Fruit fly (Drosophila melanogaster) whole organism, embryonic: ENCODE measurements around the gene CG46440.

Experiments
- Asciz ChIP-seq: fragments of 200-800 bp; sonication (Bioruptor generic); optimal IDR thresholded peaks from 2 replicates; lab custom pipeline; 2017; ENCODE audit warnings: missing biosample characterization, mild to moderate bottlenecking, missing genetic modification characterization, missing genetic modification reagents
- BtbVII ChIP-seq: fragments of 200-800 bp; sonication (Bioruptor generic); optimal IDR thresholded peaks from 3 replicates; lab custom pipeline; 2017; ENCODE audit warnings: missing biosample characterization, mild to moderate bottlenecking, missing genetic modification characterization
- CG10274 ChIP-seq: fragments of 200-800 bp; sonication (Bioruptor generic); optimal IDR thresholded peaks from 3 replicates; lab custom pipeline; 2017; ENCODE audit warnings: missing biosample characterization, mild to moderate bottlenecking, missing genetic modification characterization
- CG10431 ChIP-seq: fragments of 200-800 bp; sonication (Bioruptor generic); optimal IDR thresholded peaks from 3 replicates; lab custom pipeline; 2018; ENCODE audit warnings: missing biosample characterization, mild to moderate bottlenecking, missing genetic modification characterization
- CG11247 ChIP-seq: fragments of 200-800 bp; sonication (Bioruptor generic); IDR thresholded peaks from 2 replicates; pipeline ENCODE4 v1.3.6; 2022; ENCODE audit warnings: missing biosample characterization, missing genetic modification characterization
- CG14050 ChIP-seq: fragments of 200-800 bp; sonication (Bioruptor generic); IDR thresholded peaks from 3 replicates; pipeline ENCODE4 v1.3.6; 2022; ENCODE audit warnings: missing biosample characterization, missing genetic modification characterization
- CG14965 ChIP-seq: fragments of 200-800 bp; sonication (Bioruptor generic); optimal IDR thresholded peaks from 2 replicates; lab custom pipeline; 2016; ENCODE audit warnings: missing biosample characterization, missing genetic modification characterization, borderline replicate concordance
- CG17359 ChIP-seq: fragments of 200-800 bp; sonication (Bioruptor generic); optimal IDR thresholded peaks from 3 replicates; lab custom pipeline; 2018; ENCODE audit warnings: missing biosample characterization, mild to moderate bottlenecking, missing genetic modification characterization, moderate library complexity
- CG18599 ChIP-seq: fragments of 200-800 bp; sonication (Bioruptor generic); optimal IDR thresholded peaks from 3 replicates; lab custom pipeline; 2017; ENCODE audit warnings: missing biosample characterization, missing genetic modification characterization, mild to moderate bottlenecking, moderate library complexity, missing genetic modification reagents
- CG18764 ChIP-seq: fragments of 200-800 bp; sonication (Bioruptor generic); optimal IDR thresholded peaks from 3 replicates; lab custom pipeline; 2016; ENCODE audit warnings: missing biosample characterization, missing genetic modification characterization
- CG2120 ChIP-seq: fragments of 200-800 bp; sonication (Bioruptor generic); optimal IDR thresholded peaks from 3 replicates; lab custom pipeline; 2016; ENCODE audit warnings: missing biosample characterization, missing genetic modification characterization
- CG30403 ChIP-seq: fragments of 200-800 bp; sonication (Bioruptor generic); optimal IDR thresholded peaks from 3 replicates; lab custom pipeline; 2016; ENCODE audit warnings: missing biosample characterization, missing genetic modification characterization
- CG31365 ChIP-seq: fragments of 200-800 bp; sonication (Bioruptor generic); optimal IDR thresholded peaks from 2 replicates; lab custom pipeline; 2018; ENCODE audit warnings: missing biosample characterization, mild to moderate bottlenecking, missing genetic modification characterization
- CG32767 ChIP-seq: fragments of 200-800 bp; sonication (Bioruptor generic); IDR thresholded peaks from 2 replicates; pipeline ENCODE4 v1.3.6; 2022; ENCODE audit warnings: missing biosample characterization, missing genetic modification characterization
- CG34224 ChIP-seq: fragments of 200-800 bp; sonication (Bioruptor generic); IDR thresholded peaks from 3 replicates; pipeline ENCODE4 v1.3.6; 2022; ENCODE audit warnings: missing biosample characterization, missing genetic modification characterization; ENCODE audit not compliant: partially characterized antibody
- CG7271 ChIP-seq: fragments of 200-800 bp; sonication (Bioruptor generic); optimal IDR thresholded peaks from 2 replicates; lab custom pipeline; 2018; ENCODE audit warnings: missing biosample characterization, mild to moderate bottlenecking, missing genetic modification characterization, moderate library complexity
- CoRest ChIP-seq: fragments of 200-800 bp; sonication (Bioruptor generic); optimal IDR thresholded peaks from 3 replicates; lab custom pipeline; 2018; ENCODE audit warnings: missing biosample characterization, mild to moderate bottlenecking, missing genetic modification characterization, moderate library complexity
- D19A ChIP-seq: fragments of 200-800 bp; optimal IDR thresholded peaks from 3 replicates; lab custom pipeline; 2019; ENCODE audit warnings: missing biosample characterization, mild to moderate bottlenecking, missing genetic modification characterization, moderate library complexity
- Dfd ChIP-seq, 2 experiments: fragments of >200 bp; optimal IDR thresholded peaks; 2 replicates each; lab custom pipeline; 2017; ENCODE audit warnings: missing biosample characterization in 2 of 2, missing genetic modification characterization in 2 of 2
- Ets65A ChIP-seq: fragments of 200-800 bp; sonication (Bioruptor generic); peaks from one replicate; lab custom pipeline; 2016; ENCODE audit warnings: missing biosample characterization, missing genetic modification characterization
- GATAe ChIP-seq: fragments of 200-800 bp; sonication (Bioruptor generic); conservative IDR thresholded peaks from 2 replicates; pipeline ENCODE4 v1.3.6; 2022; ENCODE audit warnings: missing biosample characterization, missing genetic modification characterization
- H15 ChIP-seq: fragments of 200-800 bp; sonication (Bioruptor generic); IDR thresholded peaks from 3 replicates; pipeline ENCODE4 v1.3.6; 2022; ENCODE audit warnings: missing biosample characterization, missing genetic modification characterization
- MESR4 ChIP-seq: fragments of 200-800 bp; sonication (Bioruptor generic); optimal IDR thresholded peaks from 2 replicates; lab custom pipeline; 2018; ENCODE audit warnings: missing biosample characterization, mild to moderate bottlenecking, missing genetic modification characterization, moderate library complexity
- Mad ChIP-seq: fragments of 200-800 bp; sonication (Bioruptor generic); optimal IDR thresholded peaks from 2 replicates; lab custom pipeline; 2016; ENCODE audit warnings: missing biosample characterization, missing genetic modification characterization
- Meics ChIP-seq: fragments of 200-800 bp; sonication (Bioruptor generic); optimal IDR thresholded peaks from 2 replicates; lab custom pipeline; 2017; ENCODE audit warnings: missing biosample characterization, mild to moderate bottlenecking, missing genetic modification characterization
- Nf-YB ChIP-seq: fragments of 200-800 bp; sonication (Bioruptor generic); optimal IDR thresholded peaks from 3 replicates; lab custom pipeline; 2019; ENCODE audit warnings: missing biosample characterization, mild to moderate bottlenecking, missing genetic modification characterization, moderate library complexity
- Rx ChIP-seq: fragments of 200-800 bp; sonication (Bioruptor generic); IDR thresholded peaks from 2 replicates; pipeline ENCODE4 v1.3.6; 2022; ENCODE audit warnings: missing biosample characterization, missing genetic modification characterization
- Stat92E ChIP-seq, 3 experiments: fragments of >200 bp in 2 of 3; fragments of 200-800 bp in 1 of 3; sonication (Bioruptor generic) in 1 of 3; optimal IDR thresholded peaks; 2 replicates each; lab custom pipeline; 2017 to 2019; ENCODE audit warnings: missing biosample characterization in 3 of 3, missing genetic modification characterization in 3 of 3, mild to moderate bottlenecking in 1 of 3, moderate library complexity in 1 of 3
- Trl ChIP-seq, 3 experiments: fragments of >200 bp in 2 of 3; fragments of 200-800 bp in 1 of 3; sonication (Bioruptor generic) in 1 of 3; optimal IDR thresholded peaks; 2 replicates in 1 of 3; 3 replicates in 2 of 3; lab custom pipeline; 2016 to 2017; ENCODE audit warnings: missing biosample characterization in 1 of 3, missing genetic modification characterization in 1 of 3
- ap ChIP-seq: fragments of 200-800 bp; sonication (Bioruptor generic); IDR thresholded peaks from 2 replicates; pipeline ENCODE4 v1.3.6; 2022; ENCODE audit warnings: missing biosample characterization, missing genetic modification characterization
- ase ChIP-seq: fragments of 200-800 bp; sonication (Bioruptor generic); IDR thresholded peaks from 3 replicates; pipeline ENCODE4 v1.3.6; 2022; ENCODE audit warnings: missing biosample characterization, missing genetic modification characterization
- cato ChIP-seq: fragments of 200-800 bp; sonication (Bioruptor generic); optimal IDR thresholded peaks from 2 replicates; lab custom pipeline; 2016; ENCODE audit warnings: missing biosample characterization, missing genetic modification characterization, borderline replicate concordance
- chinmo ChIP-seq: fragments of 200-800 bp; sonication (Bioruptor generic); IDR thresholded peaks from 4 replicates; pipeline ENCODE4 v1.3.6; 2022; ENCODE audit warnings: missing biosample characterization, missing genetic modification characterization; ENCODE audit not compliant: partially characterized antibody
- chn ChIP-seq: fragments of 200-800 bp; sonication (Bioruptor generic); optimal IDR thresholded peaks from 2 replicates; lab custom pipeline; 2016; ENCODE audit warnings: missing biosample characterization, missing genetic modification characterization
- danr ChIP-seq: fragments of 200-800 bp; sonication (Bioruptor generic); IDR thresholded peaks from 2 replicates; pipeline ENCODE4 v1.3.6; 2022; ENCODE audit warnings: missing biosample characterization, missing genetic modification characterization
- disco-r ChIP-seq: fragments of 200-800 bp; sonication (Bioruptor generic); optimal IDR thresholded peaks from 2 replicates; lab custom pipeline; 2016; ENCODE audit warnings: missing biosample characterization, missing genetic modification characterization
- dysf ChIP-seq: fragments of 200-800 bp; sonication (Bioruptor generic); IDR thresholded peaks from 3 replicates; pipeline ENCODE4 v1.3.6; 2022; ENCODE audit warnings: missing biosample characterization, missing genetic modification characterization
- fd96Cb ChIP-seq: fragments of 200-800 bp; sonication (Bioruptor generic); optimal IDR thresholded peaks from 2 replicates; lab custom pipeline; 2018; ENCODE audit warnings: missing biosample characterization, mild to moderate bottlenecking, missing genetic modification characterization, moderate library complexity
- gce ChIP-seq: fragments of 200-800 bp; sonication (Bioruptor generic); IDR thresholded peaks from 3 replicates; pipeline ENCODE4 v1.3.6; 2022; ENCODE audit warnings: missing biosample characterization, missing genetic modification characterization
- ham ChIP-seq: fragments of 200-800 bp; sonication (Bioruptor generic); IDR thresholded peaks from 2 replicates; pipeline ENCODE4 v1.3.6; 2022; ENCODE audit warnings: missing biosample characterization, missing genetic modification characterization
- hkb ChIP-seq, 2 experiments: fragments of 200-800 bp in 1 of 2; fragments of >200 bp in 1 of 2; sonication (Bioruptor generic) in 1 of 2; IDR thresholded peaks in 1 of 2; optimal IDR thresholded peaks in 1 of 2; 2 replicates each; pipeline versions ENCODE4 v1.3.6 to Lab custom; 2017 to 2022; ENCODE audit warnings: missing biosample characterization in 1 of 2, missing genetic modification characterization in 1 of 2
- insv ChIP-seq, 2 experiments: fragments of 200-800 bp; sonication (Bioruptor generic); optimal IDR thresholded peaks; 3 replicates each; lab custom pipeline; 2016 to 2018; ENCODE audit warnings: missing biosample characterization in 2 of 2, missing genetic modification characterization in 2 of 2
- lmd ChIP-seq: fragments of 200-800 bp; sonication (Bioruptor generic); IDR thresholded peaks from 2 replicates; pipeline ENCODE4 v1.3.6; 2022; ENCODE audit warnings: missing biosample characterization, missing genetic modification characterization
- pros ChIP-seq: fragments of 200-800 bp; sonication (Bioruptor generic); optimal IDR thresholded peaks from 3 replicates; lab custom pipeline; 2019; ENCODE audit warnings: missing biosample characterization, mild to moderate bottlenecking, missing genetic modification characterization, moderate library complexity
- pzg ChIP-seq: fragments of 200-800 bp; sonication (Bioruptor generic); optimal IDR thresholded peaks from 3 replicates; lab custom pipeline; 2018; ENCODE audit warnings: missing biosample characterization, mild to moderate bottlenecking, missing genetic modification characterization, moderate library complexity
- sqz ChIP-seq: fragments of 200-800 bp; sonication (Bioruptor generic); optimal IDR thresholded peaks from 3 replicates; lab custom pipeline; 2018; ENCODE audit warnings: missing biosample characterization, mild to moderate bottlenecking, missing genetic modification characterization
- toy ChIP-seq: fragments of 200-800 bp; sonication (Bioruptor generic); IDR thresholded peaks from 2 replicates; pipeline ENCODE4 v1.3.6; 2022; ENCODE audit warnings: missing biosample characterization, missing genetic modification characterization
- unc-4 ChIP-seq: fragments of 200-800 bp; sonication (Bioruptor generic); IDR thresholded peaks from 2 replicates; pipeline ENCODE4 v1.3.6; 2022; ENCODE audit warnings: missing biosample characterization, missing genetic modification characterization; ENCODE audit not compliant: partially characterized antibody
- wek ChIP-seq: fragments of 200-800 bp; sonication (Bioruptor generic); optimal IDR thresholded peaks from 3 replicates; lab custom pipeline; 2018; ENCODE audit warnings: missing biosample characterization, mild to moderate bottlenecking, missing genetic modification characterization, moderate library complexity
- zen2 ChIP-seq: fragments of 200-800 bp; sonication (Bioruptor generic); IDR thresholded peaks from 3 replicates; pipeline ENCODE4 v1.3.6; 2022; ENCODE audit warnings: missing biosample characterization, missing genetic modification characterization; ENCODE audit not compliant: partially characterized antibody

The CG46440 gene

DNA sequence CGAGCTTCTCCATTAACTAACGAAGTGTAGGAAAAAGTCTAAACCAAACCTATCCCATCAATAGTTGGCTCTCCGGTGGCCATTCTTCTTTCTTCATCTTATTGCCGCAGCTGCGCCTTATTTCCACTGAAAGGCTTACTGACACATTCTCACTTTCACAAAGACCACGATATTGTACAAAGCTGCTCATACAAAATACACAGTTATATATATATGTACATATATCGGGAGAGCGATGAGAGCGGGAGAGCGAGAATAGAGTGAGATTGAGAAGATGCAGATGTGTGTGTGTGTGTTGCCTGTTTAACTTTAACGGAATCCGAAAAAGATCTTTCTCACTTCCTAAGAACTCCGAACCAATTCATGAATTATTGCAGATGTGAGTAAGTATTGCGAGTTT, 44.4 kb downstream of the CG46440 start (continued):
- no peak for TF ChIP-seq ham (GFP tag; lab: Robert Waterston, UW)
- peak; percentile 10 for TF ChIP-seq D19A (tag; lab: Kevin White, UChicago)
- no peak for TF ChIP-seq CG17359
- no peak for TF ChIP-seq chn (GFP tag; lab: Kevin White, UChicago)
- peak in 1 of 2 experiments; percentile 5 for TF ChIP-seq insv (GFP tag; optimal IDR thresholded peaks at IDR 0.05; lab: Kevin White, UChicago)
- TF ChIP-seq CG31365 (tag; lab: Kevin White, UChicago), result no peak
- TF ChIP-seq H15 (GFP tag; lab: Robert Waterston, UW), result no peak
- no peak for TF ChIP-seq CG2120
- TF ChIP-seq pros (GFP tag; lab: Kevin White, UChicago), result peak; percentile 61
- no peak for TF ChIP-seq CG18764 (GFP tag; lab: Kevin White, UChicago)
- no peak for TF ChIP-seq lmd
- TF ChIP-seq CG10274, result no peak
- TF ChIP-seq CG11247, result no peak
- no peak for TF ChIP-seq gce (GFP tag; lab: Robert Waterston, UW)
- TF ChIP-seq ase (GFP tag; lab: Robert Waterston, UW), result no peak
- peak; percentile 5 for TF ChIP-seq Ets65A (GFP tag; lab: Kevin White, UChicago)
- TF ChIP-seq pzg (GFP tag; lab: Kevin White, UChicago), result no peak
- no peak for TF ChIP-seq CG30403 (GFP tag; lab: Kevin White, UChicago)
- TF ChIP-seq CG14050 (GFP tag; lab: Robert Waterston, UW), result no peak
- no peak for TF ChIP-seq ap
- no peak for TF ChIP-seq Mad (GFP tag; lab: Kevin White, UChicago)
- TF ChIP-seq toy (GFP tag; lab: Robert Waterston, UW), result no peak
- no peak for TF ChIP-seq fd96Cb (tag; lab: Kevin White, UChicago)
- TF ChIP-seq CG10431 (GFP tag; lab: Kevin White, UChicago), result no peak
- TF ChIP-seq Nf-YB (GFP tag; lab: Kevin White, UChicago), result no peak
- TF ChIP-seq sqz (GFP tag; lab: Kevin White, UChicago), result no peak
- TF ChIP-seq dysf (GFP tag; lab: Robert Waterston, UW), result no peak
- peak; percentile 75; the same call in 1 of the 4 replicates for TF ChIP-seq chinmo (GFP tag; lab: Robert Waterston, UW)
- TF ChIP-seq Meics (GFP tag; lab: Kevin White, UChicago), result no peak
- no peak for TF ChIP-seq CG14965 (GFP tag; lab: Kevin White, UChicago)
- TF ChIP-seq Trl (optimal IDR thresholded peaks at IDR 0.05; lab: Kevin White, UChicago), result peak; percentile 85 to 90
- TF ChIP-seq Trl (GFP tag; optimal IDR thresholded peaks at IDR 0.05; lab: Kevin White, UChicago), result no peak
- TF ChIP-seq CG7271 (tag; lab: Kevin White, UChicago), result no peak
- TF ChIP-seq danr (GFP tag; lab: Robert Waterston, UW), result no peak
- TF ChIP-seq Dfd (GFP tag; optimal IDR thresholded peaks at IDR 0.05; lab: Kevin White, UChicago), result no peak
- no peak for TF ChIP-seq wek
- no peak for TF ChIP-seq CG18599 (GFP tag; lab: Kevin White, UChicago)
- TF ChIP-seq CG34224, result no peak; the same call in 2 of the 3 replicates
- no peak for TF ChIP-seq disco-r (GFP tag; lab: Kevin White, UChicago)
- TF ChIP-seq Rx (GFP tag; lab: Robert Waterston, UW), result no peak
- no peak for TF ChIP-seq unc-4 (GFP tag; lab: Robert Waterston, UW)
- TF ChIP-seq GATAe (GFP tag; lab: Robert Waterston, UW), result no peak
- no peak for TF ChIP-seq zen2
- peak in 1 of 3 experiments; percentile 68 for TF ChIP-seq Stat92E (GFP tag; optimal IDR thresholded peaks at IDR 0.05; lab: Kevin White, UChicago)
- no peak for TF ChIP-seq CoRest (tag; lab: Kevin White, UChicago)
- no peak for TF ChIP-seq BtbVII (GFP tag; lab: Kevin White, UChicago)
- TF ChIP-seq cato (GFP tag; lab: Kevin White, UChicago), result no peak
- no peak for TF ChIP-seq hkb (optimal IDR thresholded peaks at IDR 0.05; lab: Kevin White, UChicago)
- no peak for TF ChIP-seq hkb (GFP tag; IDR thresholded peaks at IDR 0.05; lab: Robert Waterston, UW)
- TF ChIP-seq Asciz, result no peak
- TF ChIP-seq MESR4 (GFP tag; lab: Kevin White, UChicago), result no peak
- no peak for TF ChIP-seq CG32767 (GFP tag; lab: Robert Waterston, UW)
